Worm (Caenorhabditis elegans) whole organism, young adult: ENCODE data around the gene srz-6.

Experiments used
- B0019.2 ChIP-seq: fragments of 200-800 bp; sonication (Bioruptor generic); conservative IDR thresholded peaks from 2 replicates; pipeline ENCODE4 v1.3.6; 2022; ENCODE audit warnings: missing genetic modification reagents, missing genetic modification characterization, missing compliant biosample characterization
- B0261.1 ChIP-seq: sonication (generic microtip); optimal IDR thresholded peaks from 2 replicates; lab custom pipeline; 2016; ENCODE audit warnings: mild to moderate bottlenecking, missing genetic modification characterization, moderate library complexity, missing compliant biosample characterization
- B0336.3 ChIP-seq: fragments of 200-800 bp; sonication (Bioruptor generic); IDR thresholded peaks from 2 replicates; pipeline ENCODE4 v1.3.6; 2022; ENCODE audit warnings: missing genetic modification characterization, missing compliant biosample characterization
- C06A6.2 ChIP-seq: fragments of 200-800 bp; sonication (Bioruptor generic); conservative IDR thresholded peaks from 2 replicates; pipeline ENCODE4 v1.3.6; 2022; ENCODE audit warnings: missing genetic modification characterization, missing compliant biosample characterization
- F22D6.2 ChIP-seq: sonication (generic microtip); optimal IDR thresholded peaks from 2 replicates; lab custom pipeline; 2016; ENCODE audit warnings: mild to moderate bottlenecking, missing genetic modification characterization, missing compliant biosample characterization
- F33H1.4 ChIP-seq: fragments of 200-800 bp; sonication (Bioruptor generic); IDR thresholded peaks from 2 replicates; pipeline ENCODE4 v1.3.6; 2022; ENCODE audit warnings: missing genetic modification reagents, missing genetic modification characterization, missing compliant biosample characterization
- F39B2.1 ChIP-seq: fragments of 200-800 bp; sonication (Bioruptor generic); IDR thresholded peaks from 2 replicates; pipeline ENCODE4 v1.3.6; 2022; ENCODE audit warnings: missing genetic modification reagents, missing genetic modification characterization, missing compliant biosample characterization
- F49E8.2 ChIP-seq: sonication (generic microtip); optimal IDR thresholded peaks from 3 replicates; lab custom pipeline; 2017; ENCODE audit warnings: missing genetic modification characterization, mild to moderate bottlenecking, missing compliant biosample characterization, antibody characterized with exemption, moderate library complexity; ENCODE audit not compliant: insufficient read depth
- T07F8.4 ChIP-seq: sonication (generic microtip); optimal IDR thresholded peaks from 2 replicates; lab custom pipeline; 2016; ENCODE audit warnings: mild to moderate bottlenecking, missing genetic modification characterization, moderate library complexity, missing compliant biosample characterization
- Y95B8A.8 ChIP-seq: fragments of 200-800 bp; sonication (Bioruptor generic); IDR thresholded peaks from 2 replicates; pipeline ENCODE4 v1.3.6; 2022; ENCODE audit warnings: missing genetic modification reagents, missing genetic modification characterization, missing compliant biosample characterization
- akir-1 ChIP-seq: fragments of 200-800 bp; sonication (Bioruptor generic); optimal IDR thresholded peaks from 2 replicates; lab custom pipeline; 2018; ENCODE audit warnings: mild to moderate bottlenecking, missing genetic modification characterization, moderate library complexity, missing compliant biosample characterization
- athp-1 ChIP-seq: sonication (generic microtip); optimal IDR thresholded peaks from 2 replicates; lab custom pipeline; 2017; ENCODE audit warnings: mild to moderate bottlenecking, missing genetic modification characterization, missing compliant biosample characterization
- attf-3 ChIP-seq: fragments of 200-800 bp; sonication (Bioruptor generic); conservative IDR thresholded peaks from 2 replicates; pipeline ENCODE4 v1.3.6; 2022; ENCODE audit warnings: missing genetic modification reagents, missing genetic modification characterization, missing compliant biosample characterization
- attf-5 ChIP-seq: fragments of 200-800 bp; sonication (Bioruptor generic); optimal IDR thresholded peaks from 2 replicates; lab custom pipeline; 2018; ENCODE audit warnings: mild to moderate bottlenecking, missing genetic modification characterization, missing compliant biosample characterization
- attf-6 ChIP-seq: fragments of 200-800 bp; sonication (Bioruptor generic); IDR thresholded peaks from 2 replicates; pipeline ENCODE4 v1.3.6; 2022; ENCODE audit warnings: missing genetic modification reagents, missing genetic modification characterization, missing compliant biosample characterization
- bed-2 ChIP-seq: fragments of 200-800 bp; sonication (Bioruptor generic); IDR thresholded peaks from 2 replicates; pipeline ENCODE4 v1.3.6; 2022; ENCODE audit warnings: missing genetic modification reagents, missing genetic modification characterization, missing compliant biosample characterization
- ccch-3 ChIP-seq: fragments of 200-800 bp; sonication (Bioruptor generic); optimal IDR thresholded peaks from 2 replicates; lab custom pipeline; 2018; ENCODE audit warnings: mild to moderate bottlenecking, missing genetic modification characterization, missing compliant biosample characterization
- cebp-1 ChIP-seq, 2 experiments: fragments of 200-800 bp in 1 of 2; sonication (Bioruptor generic) in 1 of 2; sonication (generic microtip) in 1 of 2; IDR thresholded peaks in 1 of 2; optimal IDR thresholded peaks in 1 of 2; 2 replicates each; pipeline versions ENCODE4 v1.3.6 to Lab custom; 2017 to 2022; ENCODE audit warnings: missing compliant biosample characterization in 2 of 2, missing genetic modification characterization in 2 of 2, mild to moderate bottlenecking in 1 of 2, missing genetic modification reagents in 1 of 2, moderate library complexity in 1 of 2
- cebp-2 ChIP-seq: fragments of 200-800 bp; sonication (Bioruptor generic); IDR thresholded peaks from 2 replicates; pipeline ENCODE4 v1.3.6; 2022; ENCODE audit warnings: missing genetic modification characterization, missing compliant biosample characterization
- ceh-27 ChIP-seq: fragments of 200-800 bp; sonication (Bioruptor generic); optimal IDR thresholded peaks from 2 replicates; lab custom pipeline; 2018; ENCODE audit warnings: mild to moderate bottlenecking, missing genetic modification characterization, moderate library complexity, missing compliant biosample characterization
- ceh-91 ChIP-seq: fragments of 200-800 bp; sonication (Bioruptor generic); IDR thresholded peaks from 2 replicates; pipeline ENCODE4 v1.3.6; 2022; ENCODE audit warnings: missing genetic modification reagents, missing genetic modification characterization, missing compliant biosample characterization
- dox-1 ChIP-seq: fragments of 200-800 bp; sonication (Bioruptor generic); IDR thresholded peaks from 2 replicates; pipeline ENCODE4 v1.3.6; 2022; ENCODE audit warnings: missing genetic modification reagents, missing genetic modification characterization, missing compliant biosample characterization
- dpl-1 ChIP-seq: fragments of 150-350 bp; optimal IDR thresholded peaks from 2 replicates; lab custom pipeline; 2014; ENCODE audit warnings: missing biosample characterization, missing genetic modification reagents, missing genetic modification characterization
- egl-44 ChIP-seq: fragments of 200-800 bp; sonication (Bioruptor generic); IDR thresholded peaks from 2 replicates; pipeline ENCODE4 v1.3.6; 2022; ENCODE audit warnings: missing genetic modification reagents, missing genetic modification characterization, missing compliant biosample characterization
- ekl-4 ChIP-seq: fragments of 200-800 bp; sonication (Bioruptor generic); IDR thresholded peaks from 2 replicates; pipeline ENCODE4 v1.3.6; 2022; ENCODE audit warnings: missing genetic modification reagents, missing genetic modification characterization, missing compliant biosample characterization
- gei-17 ChIP-seq: fragments of 200-800 bp; sonication (Bioruptor generic); optimal IDR thresholded peaks from 2 replicates; lab custom pipeline; 2018; ENCODE audit warnings: mild to moderate bottlenecking, missing genetic modification characterization, missing compliant biosample characterization
- hlh-12 ChIP-seq: sonication (generic microtip); optimal IDR thresholded peaks from 2 replicates; lab custom pipeline; 2016; ENCODE audit warnings: missing genetic modification characterization, missing compliant biosample characterization
- hmg-1.2 ChIP-seq: fragments of 200-800 bp; sonication (Bioruptor generic); IDR thresholded peaks from 2 replicates; pipeline ENCODE4 v1.3.6; 2022; ENCODE audit warnings: missing genetic modification reagents, missing genetic modification characterization, missing compliant biosample characterization
- let-526 ChIP-seq: fragments of 200-800 bp; sonication (Bioruptor generic); IDR thresholded peaks from 2 replicates; pipeline ENCODE4 v1.3.6; 2022; ENCODE audit warnings: missing genetic modification reagents, missing genetic modification characterization, missing compliant biosample characterization
- lin-35 ChIP-seq, 3 experiments: fragments of 150-350 bp in 2 of 3; sonication (generic microtip) in 1 of 3; optimal IDR thresholded peaks; 2 replicates each; lab custom pipeline; 2014 to 2018; ENCODE audit warnings: missing biosample characterization in 3 of 3, missing genetic modification characterization in 3 of 3, missing genetic modification reagents in 3 of 3
- lin-54 ChIP-seq: fragments of 200-800 bp; sonication (Bioruptor generic); optimal IDR thresholded peaks from 2 replicates; lab custom pipeline; 2018; ENCODE audit warnings: mild to moderate bottlenecking, missing genetic modification characterization, missing compliant biosample characterization
- lir-1 ChIP-seq: fragments of 200-800 bp; sonication (Bioruptor generic); conservative IDR thresholded peaks from 2 replicates; pipeline ENCODE4 v1.3.6; 2022; ENCODE audit warnings: missing genetic modification reagents, missing genetic modification characterization, missing compliant biosample characterization
- madf-3 ChIP-seq: fragments of 200-800 bp; sonication (Bioruptor generic); IDR thresholded peaks from 2 replicates; pipeline ENCODE4 v1.3.6; 2022; ENCODE audit warnings: missing genetic modification reagents, missing genetic modification characterization, missing compliant biosample characterization
- madf-6 ChIP-seq: fragments of 200-800 bp; sonication (Bioruptor generic); IDR thresholded peaks from 2 replicates; pipeline ENCODE4 v1.3.6; 2022; ENCODE audit warnings: missing genetic modification reagents, missing genetic modification characterization, missing compliant biosample characterization
- mel-28 ChIP-seq: sonication (generic microtip); optimal IDR thresholded peaks from 2 replicates; lab custom pipeline; 2016; ENCODE audit warnings: borderline replicate concordance, mild to moderate bottlenecking, missing genetic modification characterization, missing compliant biosample characterization
- pha-4 ChIP-seq: fragments of 150-350 bp; sonication (generic microtip); optimal IDR thresholded peaks from 2 replicates; lab custom pipeline; 2014; ENCODE audit warnings: missing biosample characterization, missing genetic modification reagents, missing genetic modification characterization
- rcor-1 ChIP-seq: fragments of 200-800 bp; sonication (Bioruptor generic); IDR thresholded peaks from 2 replicates; pipeline ENCODE4 v1.3.6; 2022; ENCODE audit warnings: missing genetic modification reagents, missing genetic modification characterization, missing compliant biosample characterization
- rec-8 ChIP-seq, 2 experiments: sonication (generic microtip); optimal IDR thresholded peaks; 2 replicates each; lab custom pipeline; 2016; ENCODE audit warnings: mild to moderate bottlenecking in 2 of 2, missing genetic modification characterization in 2 of 2, missing genetic modification reagents in 2 of 2, missing genotype in 2 of 2, missing biosample characterization in 1 of 2, missing compliant biosample characterization in 1 of 2, moderate library complexity in 1 of 2
- repo-1 ChIP-seq: sonication (generic microtip); optimal IDR thresholded peaks from 2 replicates; lab custom pipeline; 2017; ENCODE audit warnings: mild to moderate bottlenecking, missing genetic modification characterization, missing compliant biosample characterization
- sdz-38 ChIP-seq: sonication (generic microtip); optimal IDR thresholded peaks from 2 replicates; lab custom pipeline; 2016; ENCODE audit warnings: missing genotype, missing genetic modification characterization, missing compliant biosample characterization
- snpc-1.1 ChIP-seq: sonication (generic microtip); optimal IDR thresholded peaks from 2 replicates; lab custom pipeline; 2017; ENCODE audit warnings: missing genetic modification characterization, mild to moderate bottlenecking, missing compliant biosample characterization, antibody characterized with exemption, moderate library complexity, missing genotype, missing genetic modification reagents; ENCODE audit not compliant: insufficient read depth
- snpc-1.3 ChIP-seq: sonication (generic microtip); optimal IDR thresholded peaks from 2 replicates; lab custom pipeline; 2017; ENCODE audit warnings: missing genetic modification characterization, mild to moderate bottlenecking, missing compliant biosample characterization, antibody characterized with exemption, moderate library complexity, missing genotype, missing genetic modification reagents; ENCODE audit not compliant: insufficient read depth
- somi-1 ChIP-seq: fragments of 200-800 bp; sonication (Bioruptor generic); optimal IDR thresholded peaks from 2 replicates; lab custom pipeline; 2018; ENCODE audit warnings: mild to moderate bottlenecking, missing genetic modification characterization, missing compliant biosample characterization
- tlf-1 ChIP-seq: fragments of 200-800 bp; sonication (Bioruptor generic); optimal IDR thresholded peaks from 2 replicates; lab custom pipeline; 2018; ENCODE audit warnings: mild to moderate bottlenecking, missing genetic modification characterization, missing compliant biosample characterization
- unc-130 ChIP-seq: sonication (generic microtip); optimal IDR thresholded peaks from 2 replicates; lab custom pipeline; 2016; ENCODE audit warnings: missing genetic modification reagents, missing genetic modification characterization, missing compliant biosample characterization
- unc-62 ChIP-seq: fragments of 150-350 bp; optimal IDR thresholded peaks from 2 replicates; lab custom pipeline; 2014; ENCODE audit warnings: missing biosample characterization, missing genetic modification reagents, missing genetic modification characterization
- ztf-26 ChIP-seq: sonication (generic microtip); optimal IDR thresholded peaks from 2 replicates; lab custom pipeline; 2017; ENCODE audit warnings: missing genetic modification characterization, missing compliant biosample characterization
- ztf-3 ChIP-seq: fragments of 200-800 bp; sonication (Bioruptor generic); optimal IDR thresholded peaks from 2 replicates; lab custom pipeline; 2018; ENCODE audit warnings: mild to moderate bottlenecking, missing genetic modification characterization, missing compliant biosample characterization

The srz-6 gene

ce11 chrII:12459422-12459821, 32.6 kb upstream of the srz-6 start, which contains the start of gene tag-281 (continued):
- no peak for TF ChIP-seq cebp-2
- TF ChIP-seq gei-17 (GFP tag; lab: Kevin White, UChicago): no peak
- peak; percentile 56; the same call in 1 of the 2 replicates for TF ChIP-seq dox-1 (GFP tag; lab: Robert Waterston, UW)
- TF ChIP-seq repo-1 (tag; lab: Kevin White, UChicago): no peak
- peak; percentile 39 for TF ChIP-seq snpc-1.1 (tag; lab: Kevin White, UChicago)
- TF ChIP-seq B0261.1 (tag; lab: Kevin White, UChicago): no peak
- TF ChIP-seq B0019.2 (GFP tag; lab: Robert Waterston, UW): no peak
- TF ChIP-seq ztf-3 (GFP tag; lab: Kevin White, UChicago): no peak
- peak; percentile 35; the same call in 1 of the 2 replicates for TF ChIP-seq ceh-91
- TF ChIP-seq let-526 (GFP tag; lab: Robert Waterston, UW): no peak
- no peak for TF ChIP-seq ztf-26 (tag; lab: Kevin White, UChicago)
- TF ChIP-seq F49E8.2: peak; percentile 41
- TF ChIP-seq pha-4: peak; percentile 44
- peak; percentile 89 for TF ChIP-seq dpl-1 (GFP tag; lab: Kevin White, UChicago)
- TF ChIP-seq hlh-12: no peak
- TF ChIP-seq unc-62 (GFP tag; lab: Kevin White, UChicago): no peak
- peak; percentile 38; the same call in 1 of the 2 replicates for TF ChIP-seq attf-3 (GFP tag; lab: Robert Waterston, UW)
- no peak for TF ChIP-seq tlf-1 (GFP tag; lab: Kevin White, UChicago)
- TF ChIP-seq F33H1.4 (GFP tag; lab: Robert Waterston, UW): peak; percentile 73
- no peak for TF ChIP-seq B0336.3 (GFP tag; lab: Robert Waterston, UW)
- no peak for TF ChIP-seq F39B2.1 (GFP tag; lab: Robert Waterston, UW)
- no peak for TF ChIP-seq Y95B8A.8 (GFP tag; lab: Robert Waterston, UW)
- TF ChIP-seq somi-1 (GFP tag; lab: Kevin White, UChicago): no peak
- peak; percentile 97 for TF ChIP-seq lin-54 (GFP tag; lab: Kevin White, UChicago)
- TF ChIP-seq madf-3: no peak
- TF ChIP-seq unc-130: no peak
- peak; percentile 38 for TF ChIP-seq snpc-1.3
- no peak for TF ChIP-seq ccch-3 (GFP tag; lab: Kevin White, UChicago)
- TF ChIP-seq rcor-1 (GFP tag; lab: Robert Waterston, UW): peak; percentile 59
- no peak for TF ChIP-seq mel-28 (tag; lab: Kevin White, UChicago)
- no peak for TF ChIP-seq T07F8.4
- TF ChIP-seq ekl-4 (GFP tag; lab: Robert Waterston, UW): no peak
- no peak for TF ChIP-seq bed-2 (GFP tag; lab: Robert Waterston, UW)
- no peak for TF ChIP-seq egl-44 (GFP tag; lab: Robert Waterston, UW)
- TF ChIP-seq athp-1: peak; percentile 25
- 0 out of 2 replicates have a peak, but pooled peaks have one; percentile 14 for TF ChIP-seq lir-1 (GFP tag; lab: Robert Waterston, UW)
- TF ChIP-seq F22D6.2 (tag; lab: Kevin White, UChicago): no peak
- peak; percentile 73 for TF ChIP-seq attf-5 (GFP tag; lab: Kevin White, UChicago)
- TF ChIP-seq sdz-38 (tag; lab: Kevin White, UChicago): no peak
- peak; percentile 79 for TF ChIP-seq madf-6 (GFP tag; lab: Robert Waterston, UW)
- no peak for TF ChIP-seq akir-1 (GFP tag; lab: Kevin White, UChicago)
- no peak for TF ChIP-seq rec-8 (tag; optimal IDR thresholded peaks at IDR 0.05; lab: Kevin White, UChicago)
- no peak for TF ChIP-seq attf-6 (GFP tag; lab: Robert Waterston, UW)
- TF ChIP-seq ceh-27 (GFP tag; lab: Kevin White, UChicago): no peak
- TF ChIP-seq cebp-1 (GFP tag; IDR thresholded peaks at IDR 0.05; lab: Robert Waterston, UW): no peak
- TF ChIP-seq cebp-1 (tag; optimal IDR thresholded peaks at IDR 0.05; lab: Kevin White, UChicago): no peak
- TF ChIP-seq lin-35 (GFP tag; optimal IDR thresholded peaks at IDR 0.05; lab: Kevin White, UChicago): peak; percentile 36 to 96 (median 75)
- peak; percentile 100 for TF ChIP-seq hmg-1.2 (GFP tag; lab: Robert Waterston, UW)
- TF ChIP-seq C06A6.2: no peak
